Worm (Caenorhabditis elegans): Measurements from ENCODE around the gene Y46G5A.34.
A peak's percentile ranks its signal among the peaks of the same experiment; 100 is the strongest.

Gene Y46G5A.34

ce11 chrII:12778374-12778773, 1.9 kb downstream of the Y46G5A.34 start:
- TF ChIP-seq tbx-2 (tag; optimal IDR thresholded peaks at IDR 0.05) (peak; percentile 8), lin-39 (tag; optimal IDR thresholded peaks at IDR 0.05) (peak; percentile 75), elt-2 (tag; optimal IDR thresholded peaks at IDR 0.05) (peak; percentile 21), nhr-25 (tag; optimal IDR thresholded peaks at IDR 0.05) (peak; percentile 39), nfya-1 (tag; optimal IDR thresholded peaks at IDR 0.05; ENCODE audit: insufficient read depth) (peak; percentile 50), snpc-4 (tag; optimal IDR thresholded peaks at IDR 0.05) (peak; percentile 97), lin-15B (tag; optimal IDR thresholded peaks at IDR 0.05) (peak; percentile 53)

ce11 chrII:12785391-12785790, 8.9 kb downstream of the Y46G5A.34 start, which contains the start of gene Y46G5A.15:
TSS of gene Y46G5A.15 (minus strand) at chrII:12785416.
- TF ChIP-seq daf-12 (tag; optimal IDR thresholded peaks at IDR 0.05), result no peak
- TF ChIP-seq lin-15B (tag; optimal IDR thresholded peaks at IDR 0.05), result no peak
- peak; percentile 31 for TF ChIP-seq pha-4 (tag; optimal IDR thresholded peaks at IDR 0.05)
- no peak for TF ChIP-seq ztf-4 (tag; optimal IDR thresholded peaks at IDR 0.05)
- TF ChIP-seq elt-3 (tag; optimal IDR thresholded peaks at IDR 0.05), result no peak

DNA sequence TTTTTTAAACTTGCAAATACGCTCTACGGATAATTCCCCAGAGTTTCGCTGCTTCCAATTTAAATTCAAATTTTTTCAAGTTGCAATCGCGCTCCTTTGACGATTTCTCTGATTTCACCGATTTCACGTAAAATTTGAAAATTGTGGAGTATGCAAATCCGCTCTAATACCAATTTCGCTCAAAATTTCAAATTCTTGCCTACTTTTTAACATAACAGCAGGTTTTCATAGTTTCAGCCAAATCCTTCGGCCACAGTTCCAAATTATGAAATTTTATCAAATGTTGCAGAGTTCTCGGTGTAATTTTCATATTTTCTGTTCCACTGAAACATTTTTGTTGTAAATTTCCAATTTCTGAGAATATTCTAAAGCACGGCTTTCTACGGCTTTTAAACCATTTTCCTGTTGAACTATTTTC, 11.4 kb downstream of the Y46G5A.34 start, which contains the start of gene alkb-7:
Gene alkb-7, minus strand, starts transcription at position 323 of the 418 bp plus-strand sequence.
- TF ChIP-seq pqm-1 (tag; optimal IDR thresholded peaks at IDR 0.05) (no peak), elt-2 (tag; optimal IDR thresholded peaks at IDR 0.05) (peak; percentile 39), unc-62 (GFP tag; optimal IDR thresholded peaks at IDR 0.05) (no peak), lsy-12 (tag; optimal IDR thresholded peaks at IDR 0.05) (peak; percentile 35), nhr-25 (tag; optimal IDR thresholded peaks at IDR 0.05) (no peak), ZK546.5 (tag; optimal IDR thresholded peaks at IDR 0.05) (no peak), egl-27 (tag; optimal IDR thresholded peaks at IDR 0.05) (no peak), nhr-28 (tag; optimal IDR thresholded peaks at IDR 0.05) (no peak), nhr-12 (tag; optimal IDR thresholded peaks at IDR 0.05) (no peak), sea-2 (GFP tag; optimal IDR thresholded peaks at IDR 0.05) (no peak), nhr-67 (tag; optimal IDR thresholded peaks at IDR 0.05) (no peak), nfya-1 (tag; optimal IDR thresholded peaks at IDR 0.05; ENCODE audit: insufficient read depth) (peak; percentile 33), ztf-11 (tag; optimal IDR thresholded peaks at IDR 0.05) (no peak), ceh-82 (tag; optimal IDR thresholded peaks at IDR 0.05) (no peak), ceh-16 (tag; optimal IDR thresholded peaks at IDR 0.05) (no peak), egl-5 (tag; optimal IDR thresholded peaks at IDR 0.05) (no peak), mdl-1 (tag; optimal IDR thresholded peaks at IDR 0.05) (no peak), ceh-28 (tag; optimal IDR thresholded peaks at IDR 0.05) (no peak), elt-1 (tag; optimal IDR thresholded peaks at IDR 0.05) (no peak), nhr-23 (tag; optimal IDR thresholded peaks at IDR 0.05) (peak; percentile 21), nhr-11 (tag; optimal IDR thresholded peaks at IDR 0.05) (no peak), lin-15B (tag; optimal IDR thresholded peaks at IDR 0.05) (peak; percentile 13), pha-4 (tag; optimal IDR thresholded peaks at IDR 0.05) (no peak), unc-39 (tag; optimal IDR thresholded peaks at IDR 0.05) (no peak), tbx-2 (tag; optimal IDR thresholded peaks at IDR 0.05) (no peak), fkh-10 (GFP tag; optimal IDR thresholded peaks at IDR 0.05) (no peak), lin-39 (tag; optimal IDR thresholded peaks at IDR 0.05) (no peak), R02D3.7 (tag; optimal IDR thresholded peaks at IDR 0.05) (no peak), ceh-9 (tag; optimal IDR thresholded peaks at IDR 0.05) (no peak), zag-1 (tag; optimal IDR thresholded peaks at IDR 0.05) (no peak), fkh-2 (tag; optimal IDR thresholded peaks at IDR 0.05) (no peak), ama-1 (optimal IDR thresholded peaks at IDR 0.05) (peak; percentile 33), aly-2 (tag; optimal IDR thresholded peaks at IDR 0.05) (peak; percentile 21), nhr-237 (tag; optimal IDR thresholded peaks at IDR 0.05) (no peak), nhr-77 (tag; optimal IDR thresholded peaks at IDR 0.05) (no peak), eor-1 (tag; optimal IDR thresholded peaks at IDR 0.05) (no peak), nhr-43 (tag; optimal IDR thresholded peaks at IDR 0.05; ENCODE audit: poor library complexity, severe bottlenecking) (peak; percentile 70), skn-1 (tag; optimal IDR thresholded peaks at IDR 0.05) (no peak), hmg-11 (tag; optimal IDR thresholded peaks at IDR 0.05) (no peak), mml-1 (tag; optimal IDR thresholded peaks at IDR 0.05) (no peak), jun-1 (tag; optimal IDR thresholded peaks at IDR 0.05) (no peak), nhr-76 (tag; optimal IDR thresholded peaks at IDR 0.05) (no peak), elt-3 (tag; optimal IDR thresholded peaks at IDR 0.05) (no peak), daf-12 (tag; optimal IDR thresholded peaks at IDR 0.05) (no peak), fos-1 (tag; optimal IDR thresholded peaks at IDR 0.05) (no peak), ztf-4 (tag; optimal IDR thresholded peaks at IDR 0.05) (no peak), snpc-4 (tag; optimal IDR thresholded peaks at IDR 0.05) (no peak)

All from whole organism, L3 larva.